Worm (Caenorhabditis elegans): ENCODE measurements around the gene F55A11.7.

The F55A11.7 gene

ce11 chrV:11825662-11826061, 38.4 kb upstream of the F55A11.7 start, which contains the start of gene D2023.4:
D2023.4 (minus strand) TSS chrV:11825762.
- peak; percentile 51 for TF ChIP-seq elt-2 (tag; optimal IDR thresholded peaks at IDR 0.05)
- TF ChIP-seq ceh-9 (tag; optimal IDR thresholded peaks at IDR 0.05) = no peak

- TF ChIP-seq jun-1 (tag; optimal IDR thresholded peaks at IDR 0.05) = peak; percentile 69
- no peak for TF ChIP-seq unc-39 (tag; optimal IDR thresholded peaks at IDR 0.05)
- no peak for TF ChIP-seq nhr-28 (tag; optimal IDR thresholded peaks at IDR 0.05)
- no peak for TF ChIP-seq zag-1 (tag; optimal IDR thresholded peaks at IDR 0.05)
- TF ChIP-seq ztf-4 (tag; optimal IDR thresholded peaks at IDR 0.05) = peak; percentile 17
- TF ChIP-seq fos-1 (tag; optimal IDR thresholded peaks at IDR 0.05) = no peak
- peak in 1 of 2 experiments; percentile 9 for TF ChIP-seq eor-1 (tag; optimal IDR thresholded peaks at IDR 0.05)
- TF ChIP-seq aly-2 (tag; optimal IDR thresholded peaks at IDR 0.05) = no peak
- TF ChIP-seq lsy-12 (tag; optimal IDR thresholded peaks at IDR 0.05) = peak; percentile 65
- peak; percentile 9 for TF ChIP-seq mml-1 (tag; optimal IDR thresholded peaks at IDR 0.05)
- TF ChIP-seq hmg-11 (tag; optimal IDR thresholded peaks at IDR 0.05) = no peak
- peak; percentile 77 for TF ChIP-seq lin-39 (tag; optimal IDR thresholded peaks at IDR 0.05)
- TF ChIP-seq elt-1 (tag; optimal IDR thresholded peaks at IDR 0.05) = peak; percentile 87
- TF ChIP-seq egl-27 (tag; optimal IDR thresholded peaks at IDR 0.05) = no peak
- TF ChIP-seq nfya-1 (tag; optimal IDR thresholded peaks at IDR 0.05; ENCODE audit: insufficient read depth) = peak; percentile 85
- no peak for TF ChIP-seq tbx-2 (tag; optimal IDR thresholded peaks at IDR 0.05)
- no peak for TF ChIP-seq fkh-2 (tag; optimal IDR thresholded peaks at IDR 0.05)
- no peak for TF ChIP-seq skn-1 (tag; optimal IDR thresholded peaks at IDR 0.05)
- peak; percentile 54 for TF ChIP-seq unc-62 (GFP tag; optimal IDR thresholded peaks at IDR 0.05)
- no peak for TF ChIP-seq ceh-9 (tag; optimal IDR thresholded peaks at IDR 0.05)
- no peak for TF ChIP-seq egl-5 (tag; optimal IDR thresholded peaks at IDR 0.05)
- TF ChIP-seq pqm-1 (tag; optimal IDR thresholded peaks at IDR 0.05) = peak; percentile 97
- TF ChIP-seq nhr-23 (tag; optimal IDR thresholded peaks at IDR 0.05) = peak; percentile 75
- TF ChIP-seq lin-15B (tag; optimal IDR thresholded peaks at IDR 0.05) = peak; percentile 40
- TF ChIP-seq ZK546.5 (tag; optimal IDR thresholded peaks at IDR 0.05) = no peak
- no peak for TF ChIP-seq nhr-67 (tag; optimal IDR thresholded peaks at IDR 0.05)
- peak; percentile 25 for TF ChIP-seq R02D3.7 (tag; optimal IDR thresholded peaks at IDR 0.05)
- TF ChIP-seq nhr-77 (tag; optimal IDR thresholded peaks at IDR 0.05) = no peak
- no peak for TF ChIP-seq ztf-11 (tag; optimal IDR thresholded peaks at IDR 0.05)
- TF ChIP-seq ceh-28 (tag; optimal IDR thresholded peaks at IDR 0.05) = no peak
- TF ChIP-seq ceh-16 (tag; optimal IDR thresholded peaks at IDR 0.05) = no peak
- TF ChIP-seq pha-4 (tag; optimal IDR thresholded peaks at IDR 0.05) = peak; percentile 84
- peak; percentile 75 for TF ChIP-seq nhr-43 (tag; optimal IDR thresholded peaks at IDR 0.05; ENCODE audit: poor library complexity, severe bottlenecking)
- TF ChIP-seq snpc-4 (tag; optimal IDR thresholded peaks at IDR 0.05) = peak; percentile 12
- peak; percentile 67 for TF ChIP-seq nhr-11 (tag; optimal IDR thresholded peaks at IDR 0.05)
- TF ChIP-seq ama-1 (optimal IDR thresholded peaks at IDR 0.05) = peak; percentile 83
- peak in 1 of 3 experiments; percentile 19 for TF ChIP-seq elt-3 (tag; optimal IDR thresholded peaks at IDR 0.05)
- no peak for TF ChIP-seq mdl-1 (tag; optimal IDR thresholded peaks at IDR 0.05)
- TF ChIP-seq nhr-25 (tag; optimal IDR thresholded peaks at IDR 0.05) = peak; percentile 78
- TF ChIP-seq sea-2 (GFP tag; optimal IDR thresholded peaks at IDR 0.05) = no peak
- peak; percentile 94 for TF ChIP-seq elt-2 (tag; optimal IDR thresholded peaks at IDR 0.05)
Measured at ce11 chrV:11823978-11824377, 36.7 kb upstream of the F55A11.7 start.

- TF ChIP-seq pha-4 (tag; optimal IDR thresholded peaks at IDR 0.05) (peak; percentile 7), nfya-1 (tag; optimal IDR thresholded peaks at IDR 0.05; ENCODE audit: insufficient read depth) (peak; percentile 69), ama-1 (optimal IDR thresholded peaks at IDR 0.05) (peak; percentile 44)
Measured at ce11 chrV:11823125-11823833, 36.0 kb upstream of the F55A11.7 start.

All from whole organism, L3 larva.